Worm (Caenorhabditis elegans) whole organism, mixed stage, embryonic: ENCODE measurements around the gene C18H2.5.

Source experiments
- M03D4.4 ChIP-seq: sonication (generic microtip); optimal IDR thresholded peaks from 2 replicates; lab custom pipeline; 2017; ENCODE audit warnings: mild to moderate bottlenecking, missing genetic modification characterization, missing compliant biosample characterization
- bed-3 ChIP-seq: fragments of 200-800 bp; sonication (Bioruptor generic); optimal IDR thresholded peaks from 3 replicates; lab custom pipeline; 2018; ENCODE audit warnings: mild to moderate bottlenecking, missing genetic modification characterization, moderate library complexity, missing compliant biosample characterization
- blmp-1 ChIP-seq: fragments of 150-350 bp; optimal IDR thresholded peaks from 2 replicates; lab custom pipeline; 2014; ENCODE audit warnings: missing biosample characterization, missing genetic modification characterization
- ceh-39 ChIP-seq: fragments of 150-350 bp; optimal IDR thresholded peaks from 2 replicates; lab custom pipeline; 2014; ENCODE audit warnings: missing biosample characterization, missing genetic modification characterization
- ceh-43 ChIP-seq: fragments of 200-800 bp; sonication (Bioruptor generic); optimal IDR thresholded peaks from 2 replicates; lab custom pipeline; 2018; ENCODE audit warnings: mild to moderate bottlenecking, missing genetic modification characterization, moderate library complexity, missing compliant biosample characterization
- ceh-83 ChIP-seq: fragments of 200-800 bp; sonication (Bioruptor generic); optimal IDR thresholded peaks from 2 replicates; lab custom pipeline; 2018; ENCODE audit warnings: mild to moderate bottlenecking, missing genetic modification characterization, missing compliant biosample characterization
- ces-1 ChIP-seq: fragments of 150-350 bp; optimal IDR thresholded peaks from 2 replicates; lab custom pipeline; 2014; ENCODE audit warnings: missing biosample characterization, missing genetic modification reagents, missing genetic modification characterization
- cnd-1 ChIP-seq: fragments of 200-800 bp; sonication (Bioruptor generic); optimal IDR thresholded peaks from 2 replicates; lab custom pipeline; 2018; ENCODE audit warnings: mild to moderate bottlenecking, missing genetic modification characterization, missing compliant biosample characterization
- drap-1 ChIP-seq: fragments of 200-800 bp; sonication (Bioruptor generic); optimal IDR thresholded peaks from 3 replicates; lab custom pipeline; 2018; ENCODE audit warnings: mild to moderate bottlenecking, missing genetic modification characterization, missing compliant biosample characterization
- elt-1 ChIP-seq: sonication (generic microtip); optimal IDR thresholded peaks from 2 replicates; lab custom pipeline; 2017; ENCODE audit warnings: missing genetic modification characterization, mild to moderate bottlenecking, missing compliant biosample characterization, antibody characterized with exemption, moderate library complexity, borderline replicate concordance; ENCODE audit not compliant: insufficient read depth
- elt-3 ChIP-seq: fragments of 150-350 bp; optimal IDR thresholded peaks from 2 replicates; lab custom pipeline; 2014; ENCODE audit warnings: missing biosample characterization, missing genetic modification characterization
- flh-1 ChIP-seq: fragments of 200-800 bp; sonication (Bioruptor generic); optimal IDR thresholded peaks from 2 replicates; lab custom pipeline; 2018; ENCODE audit warnings: mild to moderate bottlenecking, missing genetic modification characterization, moderate library complexity, missing compliant biosample characterization
- ham-2 ChIP-seq: fragments of 200-800 bp; sonication (Bioruptor generic); optimal IDR thresholded peaks from 2 replicates; lab custom pipeline; 2018; ENCODE audit warnings: mild to moderate bottlenecking, missing genetic modification characterization, missing compliant biosample characterization
- hlh-1 ChIP-seq: fragments of 150-350 bp; optimal IDR thresholded peaks from 2 replicates; lab custom pipeline; 2014; ENCODE audit warnings: missing biosample characterization, missing genetic modification reagents, missing genetic modification characterization
- lin-13 ChIP-seq: fragments of 150-350 bp; optimal IDR thresholded peaks from 2 replicates; lab custom pipeline; 2014; ENCODE audit warnings: missing biosample characterization, missing genetic modification characterization
- mab-5 ChIP-seq: fragments of 150-350 bp; optimal IDR thresholded peaks from 2 replicates; lab custom pipeline; 2014; ENCODE audit warnings: missing biosample characterization, missing genetic modification characterization
- mep-1 ChIP-seq: fragments of 150-350 bp; optimal IDR thresholded peaks from 2 replicates; lab custom pipeline; 2017; ENCODE audit warnings: missing biosample characterization, missing genetic modification reagents, missing genetic modification characterization, inconsistent platforms
- mls-2 ChIP-seq: sonication (generic microtip); optimal IDR thresholded peaks from 2 replicates; lab custom pipeline; 2016; ENCODE audit warnings: mild to moderate bottlenecking, missing genetic modification characterization, moderate library complexity, missing compliant biosample characterization
- nhr-12 ChIP-seq: fragments of 150-350 bp; optimal IDR thresholded peaks from 2 replicates; lab custom pipeline; 2014; ENCODE audit warnings: missing biosample characterization, missing genetic modification characterization
- nhr-2 ChIP-seq: fragments of 150-350 bp; optimal IDR thresholded peaks from 2 replicates; lab custom pipeline; 2014; ENCODE audit warnings: missing biosample characterization, missing genetic modification characterization
- nhr-28 ChIP-seq: fragments of 150-350 bp; optimal IDR thresholded peaks from 2 replicates; lab custom pipeline; 2014; ENCODE audit warnings: missing biosample characterization, missing genetic modification characterization
- nhr-76 ChIP-seq: sonication (generic microtip); optimal IDR thresholded peaks from 2 replicates; lab custom pipeline; 2017; ENCODE audit warnings: missing biosample characterization, missing genetic modification characterization
- pha-4 ChIP-seq: fragments of 150-350 bp; optimal IDR thresholded peaks from 2 replicates; lab custom pipeline; 2018; ENCODE audit warnings: missing biosample characterization, missing genetic modification reagents, missing genetic modification characterization
- sem-2 ChIP-seq: fragments of 200-800 bp; sonication (Bioruptor generic); optimal IDR thresholded peaks from 2 replicates; lab custom pipeline; 2018; ENCODE audit warnings: mild to moderate bottlenecking, missing genetic modification characterization, missing compliant biosample characterization
- snpc-4 ChIP-seq: fragments of 150-350 bp; optimal IDR thresholded peaks from 2 replicates; lab custom pipeline; 2014; ENCODE audit warnings: missing biosample characterization, missing genetic modification characterization
- sptf-1 ChIP-seq: sonication (generic microtip); optimal IDR thresholded peaks from 2 replicates; lab custom pipeline; 2017; ENCODE audit warnings: mild to moderate bottlenecking, missing genetic modification characterization, moderate library complexity, missing compliant biosample characterization
- tbx-8 ChIP-seq: fragments of 200-800 bp; sonication (Bioruptor generic); optimal IDR thresholded peaks from 2 replicates; lab custom pipeline; 2018; ENCODE audit warnings: mild to moderate bottlenecking, missing genetic modification characterization, moderate library complexity, missing compliant biosample characterization
- unc-120 ChIP-seq: sonication (generic microtip); optimal IDR thresholded peaks from 2 replicates; lab custom pipeline; 2017; ENCODE audit warnings: missing genetic modification characterization, missing compliant biosample characterization; ENCODE audit not compliant: poor library complexity, severe bottlenecking
- unc-39 ChIP-seq: fragments of 150-350 bp; optimal IDR thresholded peaks from 2 replicates; lab custom pipeline; 2014; ENCODE audit warnings: missing biosample characterization, missing genetic modification characterization
- unc-62 ChIP-seq: fragments of 150-350 bp; optimal IDR thresholded peaks from 2 replicates; lab custom pipeline; 2014; ENCODE audit warnings: missing biosample characterization, missing genetic modification reagents, missing genetic modification characterization
- ztf-11 ChIP-seq: fragments of 150-350 bp; optimal IDR thresholded peaks from 2 replicates; lab custom pipeline; 2014; ENCODE audit warnings: missing biosample characterization, missing genetic modification characterization

The C18H2.5 gene

ce11 chrIII:7659440-7659839, 34.7 kb downstream of the C18H2.5 start (continued):
- TF ChIP-seq sem-2 (GFP tag; lab: Kevin White, UChicago) (no peak), tbx-8 (GFP tag; lab: Kevin White, UChicago) (no peak)

- TF ChIP-seq cnd-1 (tag; lab: Kevin White, UChicago) (peak; percentile 10), hlh-1 (tag; lab: Kevin White, UChicago) (peak; percentile 23), nhr-28 (no peak), bed-3 (GFP tag; lab: Kevin White, UChicago) (no peak), mls-2 (tag; lab: Kevin White, UChicago) (no peak), unc-62 (GFP tag; lab: Kevin White, UChicago) (peak; percentile 34)
These were observed 37.7 kb downstream of the C18H2.5 start, which contains the start of gene ZK783.7 for ce11 chrIII:7656474-7656873. TSS of gene ZK783.7 (plus strand) at chrIII:7656719.

ce11 chrIII:7655932-7656331, 38.2 kb downstream of the C18H2.5 start, which contains the start of gene baz-2:
TSS of gene baz-2 (minus strand) at chrIII:7656032.
- TF ChIP-seq unc-39 (no peak), drap-1 (GFP tag; lab: Kevin White, UChicago) (no peak), ceh-83 (GFP tag; lab: Kevin White, UChicago) (no peak), blmp-1 (tag; lab: Kevin White, UChicago) (no peak), ztf-11 (tag; lab: Kevin White, UChicago) (no peak), elt-3 (no peak), ces-1 (GFP tag; lab: Kevin White, UChicago) (peak; percentile 40), bed-3 (GFP tag; lab: Kevin White, UChicago) (no peak)
- TF ChIP-seq, all 35 proteins: peak for 1

ce11 chrIII:7655498-7655897, 38.7 kb downstream of the C18H2.5 start:
- TF ChIP-seq unc-39 (no peak), snpc-4 (no peak), nhr-76 (tag; lab: Kevin White, UChicago) (no peak), ham-2 (GFP tag; lab: Kevin White, UChicago) (no peak), blmp-1 (tag; lab: Kevin White, UChicago) (no peak), lin-13 (tag; lab: Kevin White, UChicago) (no peak), ztf-11 (tag; lab: Kevin White, UChicago) (no peak)

- no peak for TF ChIP-seq sptf-1 (tag; lab: Kevin White, UChicago)
- no peak for TF ChIP-seq cnd-1 (tag; lab: Kevin White, UChicago)
- no peak for TF ChIP-seq elt-3
- no peak for TF ChIP-seq nhr-28
- TF ChIP-seq flh-1 (GFP tag; lab: Kevin White, UChicago), result no peak
These were observed 45.3 kb downstream of the C18H2.5 start for ce11 chrIII:7648841-7649240.

- TF ChIP-seq elt-1 (tag; lab: Kevin White, UChicago) (peak; percentile 67), lin-13 (tag; lab: Kevin White, UChicago) (no peak)
These were observed 49.1 kb downstream of the C18H2.5 start for ce11 chrIII:7645075-7645474.

- TF ChIP-seq ztf-11 (tag; lab: Kevin White, UChicago) (no peak), mab-5 (tag; lab: Kevin White, UChicago) (no peak), ceh-43 (GFP tag; lab: Kevin White, UChicago) (no peak), elt-1 (tag; lab: Kevin White, UChicago) (peak; percentile 13), elt-3 (peak; percentile 51), tbx-8 (GFP tag; lab: Kevin White, UChicago) (no peak), ces-1 (GFP tag; lab: Kevin White, UChicago) (no peak), unc-120 (tag; lab: Kevin White, UChicago) (no peak), M03D4.4 (tag; lab: Kevin White, UChicago) (no peak), pha-4 (no peak), ham-2 (GFP tag; lab: Kevin White, UChicago) (no peak), unc-62 (GFP tag; lab: Kevin White, UChicago) (peak; percentile 51), bed-3 (GFP tag; lab: Kevin White, UChicago) (no peak), ceh-39 (no peak), snpc-4 (no peak), mls-2 (tag; lab: Kevin White, UChicago) (no peak), mep-1 (no peak), nhr-12 (tag; lab: Kevin White, UChicago) (no peak), nhr-2 (tag; lab: Kevin White, UChicago) (no peak), sem-2 (GFP tag; lab: Kevin White, UChicago) (no peak), nhr-76 (tag; lab: Kevin White, UChicago) (no peak), hlh-1 (tag; lab: Kevin White, UChicago) (no peak)
These were observed 50.1 kb downstream of the C18H2.5 start for ce11 chrIII:7643902-7644641.
